Worm (Caenorhabditis elegans) whole organism, L1 larva: ENCODE data around the gene F42G2.2.

Experiments used
- C04F5.9 ChIP-seq: sonication (generic microtip); optimal IDR thresholded peaks from 2 replicates; lab custom pipeline; 2016; ENCODE audit warnings: missing genetic modification characterization, missing compliant biosample characterization
- C16A3.4 ChIP-seq: fragments of 150-350 bp; optimal IDR thresholded peaks from 2 replicates; lab custom pipeline; 2014; ENCODE audit warnings: missing biosample characterization, missing genetic modification characterization
- C34B4.2 ChIP-seq: sonication (generic microtip); optimal IDR thresholded peaks from 2 replicates; lab custom pipeline; 2017; ENCODE audit warnings: mild to moderate bottlenecking, missing genetic modification characterization, missing compliant biosample characterization
- F16B12.6 ChIP-seq: fragments of 150-350 bp; optimal IDR thresholded peaks from 2 replicates; lab custom pipeline; 2014; ENCODE audit warnings: missing biosample characterization, missing genetic modification characterization
- aha-1 ChIP-seq: fragments of 150-350 bp; optimal IDR thresholded peaks from 2 replicates; lab custom pipeline; 2014; ENCODE audit warnings: missing biosample characterization, missing genetic modification characterization
- aly-2 ChIP-seq: fragments of 150-350 bp; optimal IDR thresholded peaks from 2 replicates; lab custom pipeline; 2014; ENCODE audit warnings: missing biosample characterization, missing genetic modification characterization
- ama-1 ChIP-seq: fragments of 150-350 bp; optimal IDR thresholded peaks from 2 replicates; lab custom pipeline; 2014
- ceh-88 ChIP-seq: fragments of 200-800 bp; sonication (Bioruptor generic); IDR thresholded peaks from 2 replicates; pipeline ENCODE4 v1.3.6; 2022; ENCODE audit warnings: missing genetic modification characterization, missing compliant biosample characterization
- dpl-1 ChIP-seq, 3 experiments: fragments of 150-350 bp in 2 of 3; sonication (generic microtip) in 1 of 3; optimal IDR thresholded peaks; 2 replicates each; lab custom pipeline; 2014 to 2017; ENCODE audit warnings: missing biosample characterization in 3 of 3, missing genetic modification characterization in 3 of 3, missing genetic modification reagents in 3 of 3
- efl-1 ChIP-seq, 4 experiments: fragments of 150-350 bp; optimal IDR thresholded peaks in 3 of 4; peaks in 1 of 4; 1 replicate in 1 of 4; 2 replicates in 3 of 4; lab custom pipeline; 2014; ENCODE audit warnings: missing biosample characterization in 2 of 4, missing genetic modification characterization in 2 of 4, missing genetic modification reagents in 2 of 4
- efl-3 ChIP-seq: fragments of 200-800 bp; sonication (Bioruptor generic); optimal IDR thresholded peaks from 2 replicates; lab custom pipeline; 2018; ENCODE audit warnings: mild to moderate bottlenecking, missing genetic modification characterization, missing compliant biosample characterization
- egl-27 ChIP-seq, 2 experiments: fragments of 150-350 bp in 1 of 2; sonication (generic microtip); optimal IDR thresholded peaks; 3 replicates each; lab custom pipeline; 2017 to 2018; ENCODE audit warnings: missing biosample characterization in 2 of 2, missing genetic modification characterization in 2 of 2, missing genetic modification reagents in 2 of 2
- elt-2 ChIP-seq: sonication (generic microtip); optimal IDR thresholded peaks from 2 replicates; lab custom pipeline; 2016; ENCODE audit warnings: missing genetic modification characterization, mild to moderate bottlenecking, inconsistent platforms, missing compliant biosample characterization, missing genetic modification reagents
- elt-3 ChIP-seq, 6 experiments: fragments of 150-350 bp in 1 of 6; sonication (generic microtip); optimal IDR thresholded peaks; 2 replicates each; lab custom pipeline; 2017 to 2018; ENCODE audit warnings: missing biosample characterization in 6 of 6, missing genetic modification characterization in 6 of 6, inconsistent platforms in 1 of 6
- fkh-10 ChIP-seq: sonication (generic microtip); optimal IDR thresholded peaks from 2 replicates; lab custom pipeline; 2017; ENCODE audit warnings: missing biosample characterization, missing genetic modification reagents, missing genetic modification characterization
- fkh-4 ChIP-seq: sonication (generic microtip); optimal IDR thresholded peaks from 2 replicates; lab custom pipeline; 2016; ENCODE audit warnings: missing compliant biosample characterization, missing genetic modification characterization, borderline replicate concordance
- grh-1 ChIP-seq: fragments of 200-800 bp; sonication (Bioruptor generic); IDR thresholded peaks from 2 replicates; pipeline ENCODE4 v1.3.6; 2022; ENCODE audit warnings: missing genetic modification reagents, missing genetic modification characterization, missing compliant biosample characterization
- hlh-17 ChIP-seq: fragments of 200-800 bp; sonication (Bioruptor generic); optimal IDR thresholded peaks from 2 replicates; lab custom pipeline; 2018; ENCODE audit warnings: missing genetic modification characterization, mild to moderate bottlenecking, missing compliant biosample characterization, moderate library complexity, borderline replicate concordance
- hpl-2 ChIP-seq: fragments of 150-350 bp; optimal IDR thresholded peaks from 2 replicates; lab custom pipeline; 2014; ENCODE audit warnings: missing biosample characterization, missing genetic modification reagents, missing genetic modification characterization
- irx-1 ChIP-seq: sonication (generic microtip); optimal IDR thresholded peaks from 2 replicates; lab custom pipeline; 2016; ENCODE audit warnings: missing genetic modification characterization, missing compliant biosample characterization
- jun-1 ChIP-seq: fragments of 150-350 bp; optimal IDR thresholded peaks from 2 replicates; lab custom pipeline; 2014; ENCODE audit warnings: missing biosample characterization, missing genetic modification reagents, missing genetic modification characterization
- lin-13 ChIP-seq: fragments of 150-350 bp; optimal IDR thresholded peaks from 2 replicates; lab custom pipeline; 2014; ENCODE audit warnings: missing biosample characterization, missing genetic modification reagents, missing genetic modification characterization
- lin-15B ChIP-seq: fragments of 150-350 bp; sonication (generic microtip); optimal IDR thresholded peaks from 3 replicates; lab custom pipeline; 2014; ENCODE audit warnings: missing biosample characterization, missing genetic modification characterization
- lsy-2 ChIP-seq, 2 experiments: fragments of 150-350 bp; optimal IDR thresholded peaks; 2 replicates each; lab custom pipeline; 2014; ENCODE audit warnings: missing biosample characterization in 2 of 2, missing genetic modification characterization in 2 of 2
- mab-9 ChIP-seq: fragments of 200-800 bp; sonication (Bioruptor generic); IDR thresholded peaks from 2 replicates; pipeline ENCODE4 v1.3.6; 2022; ENCODE audit warnings: missing genetic modification reagents, missing genetic modification characterization, missing compliant biosample characterization
- nhr-12 ChIP-seq: sonication (generic microtip); optimal IDR thresholded peaks from 2 replicates; lab custom pipeline; 2017; ENCODE audit warnings: missing biosample characterization, missing genetic modification characterization
- nhr-19 ChIP-seq: fragments of 200-800 bp; sonication (Bioruptor generic); conservative IDR thresholded peaks from 2 replicates; pipeline ENCODE4 v1.3.6; 2022; ENCODE audit warnings: missing genetic modification characterization, missing compliant biosample characterization
- nhr-20 ChIP-seq: sonication (generic microtip); optimal IDR thresholded peaks from 2 replicates; lab custom pipeline; 2016; ENCODE audit warnings: mild to moderate bottlenecking, missing genetic modification characterization, missing compliant biosample characterization
- nhr-47 ChIP-seq: sonication (generic microtip); optimal IDR thresholded peaks from 2 replicates; lab custom pipeline; 2016; ENCODE audit warnings: mild to moderate bottlenecking, missing genetic modification characterization, moderate library complexity, missing compliant biosample characterization
- nhr-71 ChIP-seq: sonication (generic microtip); optimal IDR thresholded peaks from 2 replicates; lab custom pipeline; 2016; ENCODE audit warnings: mild to moderate bottlenecking, missing genetic modification characterization, moderate library complexity, missing compliant biosample characterization
- nhr-76 ChIP-seq: sonication (generic microtip); optimal IDR thresholded peaks from 2 replicates; lab custom pipeline; 2017; ENCODE audit warnings: missing biosample characterization, missing genetic modification characterization
- nhr-77 ChIP-seq: fragments of 150-350 bp; optimal IDR thresholded peaks from 2 replicates; lab custom pipeline; 2014; ENCODE audit warnings: missing biosample characterization, missing genetic modification characterization
- nhr-84 ChIP-seq: sonication (generic microtip); optimal IDR thresholded peaks from 2 replicates; lab custom pipeline; 2017; ENCODE audit warnings: missing biosample characterization, missing genetic modification characterization
- nhr-85 ChIP-seq: sonication (generic microtip); peaks from one replicate; lab custom pipeline; 2016; ENCODE audit warnings: missing genetic modification characterization, inconsistent platforms, missing compliant biosample characterization
- nhr-90 ChIP-seq: sonication (generic microtip); optimal IDR thresholded peaks from 2 replicates; lab custom pipeline; 2016; ENCODE audit warnings: mild to moderate bottlenecking, missing genetic modification characterization, missing compliant biosample characterization; ENCODE audit not compliant: poor library complexity
- pag-3 ChIP-seq: sonication (generic microtip); optimal IDR thresholded peaks from 2 replicates; lab custom pipeline; 2017; ENCODE audit warnings: missing genetic modification characterization, mild to moderate bottlenecking, missing compliant biosample characterization, antibody characterized with exemption, borderline replicate concordance; ENCODE audit not compliant: insufficient read depth
- pax-3 ChIP-seq: fragments of 200-800 bp; sonication (Bioruptor generic); optimal IDR thresholded peaks from 2 replicates; lab custom pipeline; 2018; ENCODE audit warnings: mild to moderate bottlenecking, missing genetic modification characterization, moderate library complexity, missing compliant biosample characterization
- rnt-1 ChIP-seq: sonication (generic microtip); optimal IDR thresholded peaks from 2 replicates; lab custom pipeline; 2016; ENCODE audit warnings: mild to moderate bottlenecking, missing genetic modification characterization, moderate library complexity, missing compliant biosample characterization
- unc-62 ChIP-seq: fragments of 150-350 bp; optimal IDR thresholded peaks from 2 replicates; lab custom pipeline; 2014; ENCODE audit warnings: missing biosample characterization, missing genetic modification reagents, missing genetic modification characterization
- unc-86 ChIP-seq: sonication (generic microtip); optimal IDR thresholded peaks from 2 replicates; lab custom pipeline; 2016; ENCODE audit warnings: missing genetic modification characterization, missing compliant biosample characterization
- unc-98 ChIP-seq: fragments of 200-800 bp; sonication (Bioruptor generic); IDR thresholded peaks from 2 replicates; pipeline ENCODE4 v1.3.6; 2022; ENCODE audit warnings: missing genetic modification characterization, missing compliant biosample characterization
- vab-15 ChIP-seq: sonication (generic microtip); optimal IDR thresholded peaks from 2 replicates; lab custom pipeline; 2017; ENCODE audit warnings: missing genotype, mild to moderate bottlenecking, missing genetic modification characterization, missing compliant biosample characterization
- xbp-1 ChIP-seq: sonication (generic microtip); optimal IDR thresholded peaks from 2 replicates; lab custom pipeline; 2016; ENCODE audit warnings: missing genetic modification characterization, missing compliant biosample characterization
- zip-4 ChIP-seq: fragments of 200-800 bp; sonication (Bioruptor generic); optimal IDR thresholded peaks from 2 replicates; lab custom pipeline; 2018; ENCODE audit warnings: mild to moderate bottlenecking, missing genetic modification characterization, moderate library complexity, missing compliant biosample characterization
- ztf-11 ChIP-seq, 2 experiments: sonication (generic microtip); optimal IDR thresholded peaks; 2 replicates each; lab custom pipeline; 2016 to 2017; ENCODE audit warnings: missing genetic modification characterization in 2 of 2, missing biosample characterization in 1 of 2, missing compliant biosample characterization in 1 of 2

The F42G2.2 gene

DNA sequence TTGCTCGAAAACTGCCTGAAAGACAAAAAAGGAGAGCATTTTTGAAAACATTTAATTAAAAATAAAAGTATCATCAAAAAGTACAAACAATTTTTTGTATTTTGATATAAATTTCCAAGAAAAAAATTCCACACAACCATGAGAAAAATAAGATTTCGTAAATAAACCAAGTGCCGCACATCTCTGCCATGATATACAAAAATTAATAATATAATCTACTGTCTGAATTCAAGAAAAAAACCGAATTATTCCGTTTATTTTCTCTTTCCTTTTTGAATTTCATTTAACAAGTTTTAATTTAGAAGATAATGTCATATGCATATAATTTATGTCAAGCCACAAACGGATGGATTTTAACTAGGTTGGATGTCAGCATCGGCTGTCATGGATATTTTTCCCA lies at the start of gene F42G2.2:
Gene F42G2.2, plus strand, starts transcription at position 301 of the 400 bp plus-strand sequence.
- TF ChIP-seq nhr-76 (tag; lab: Kevin White, UChicago): no peak

DNA sequence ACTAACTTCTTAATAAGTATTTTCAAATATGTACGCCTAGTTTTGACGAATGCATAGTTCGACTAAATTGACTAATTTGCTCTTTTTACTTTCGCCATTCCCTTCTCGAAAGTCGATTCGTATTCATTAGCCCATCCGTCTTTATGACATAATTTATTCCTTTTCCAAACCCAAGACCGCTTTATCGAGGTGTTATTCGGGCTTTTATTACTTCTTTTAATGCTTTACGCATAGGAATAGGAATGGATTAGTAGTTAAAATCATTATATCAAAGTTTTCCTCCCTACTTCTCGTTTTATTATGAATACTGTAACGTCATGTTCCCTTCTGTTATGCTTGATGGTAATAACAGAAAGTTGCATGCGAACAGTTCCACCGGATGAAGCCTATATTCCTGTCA lies 47.0 kb upstream of the F42G2.2 start, which contains the start of gene F16G10.2:
Gene F16G10.2, plus strand, starts transcription at position 301 of the 400 bp plus-strand sequence.
- TF ChIP-seq C34B4.2: no peak
- TF ChIP-seq zip-4: no peak
- TF ChIP-seq nhr-47: no peak
- TF ChIP-seq fkh-4 (tag; lab: Kevin White, UChicago): no peak
- no peak for TF ChIP-seq nhr-90 (tag; lab: Kevin White, UChicago)
- no peak for TF ChIP-seq nhr-12
- no peak for TF ChIP-seq jun-1 (tag; lab: Kevin White, UChicago)
- no peak for TF ChIP-seq C16A3.4 (tag; lab: Kevin White, UChicago)
- no peak for TF ChIP-seq unc-62
- no peak for TF ChIP-seq rnt-1 (tag; lab: Kevin White, UChicago)
- TF ChIP-seq unc-86 (tag; lab: Kevin White, UChicago): no peak
- TF ChIP-seq fkh-10 (GFP tag; lab: Kevin White, UChicago): no peak
- no peak for TF ChIP-seq hpl-2 (GFP tag; lab: Kevin White, UChicago)
- no peak for TF ChIP-seq efl-1 (optimal IDR thresholded peaks at IDR 0.05; lab: Kevin White, UChicago)
- TF ChIP-seq efl-1 (GFP tag; optimal IDR thresholded peaks at IDR 0.05 in 1 of 2; lab: Kevin White, UChicago): no peak
- no peak for TF ChIP-seq pag-3 (tag; lab: Kevin White, UChicago)
- TF ChIP-seq nhr-77 (tag; lab: Kevin White, UChicago): no peak
- TF ChIP-seq nhr-85 (tag; lab: Kevin White, UChicago): no peak
- no peak for TF ChIP-seq efl-3 (GFP tag; lab: Kevin White, UChicago)
- TF ChIP-seq pax-3 (tag; lab: Kevin White, UChicago): no peak

DNA sequence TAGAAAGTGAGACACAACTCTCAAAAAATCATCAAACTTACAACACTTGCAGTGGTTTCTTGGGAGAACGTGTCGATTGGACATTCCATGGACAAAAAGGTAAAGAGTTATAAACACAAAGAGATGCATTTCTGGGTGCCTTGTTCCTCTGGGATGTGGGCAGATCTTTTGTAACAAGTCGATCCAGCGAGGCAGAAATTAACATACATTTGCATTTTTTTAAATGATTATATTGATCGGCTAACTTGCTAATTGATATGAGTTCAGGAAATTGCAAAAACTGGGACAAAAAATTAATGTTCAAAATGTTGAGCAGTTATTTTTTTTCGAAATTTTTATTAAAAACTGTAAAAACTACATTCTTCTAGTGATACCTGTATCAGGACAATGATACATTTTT lies 44.3 kb upstream of the F42G2.2 start, which contains the start of gene F16G10.6:
Gene F16G10.6, minus strand, starts transcription at position 101 of the 400 bp plus-strand sequence.
- TF ChIP-seq fkh-10 (GFP tag; lab: Kevin White, UChicago) (no peak), F16B12.6 (tag; lab: Kevin White, UChicago) (no peak), zip-4 (no peak), nhr-20 (tag; lab: Kevin White, UChicago) (no peak), dpl-1 (GFP tag; optimal IDR thresholded peaks at IDR 0.05; lab: Kevin White, UChicago) (no peak), irx-1 (tag; lab: Kevin White, UChicago) (no peak), ztf-11 (tag; optimal IDR thresholded peaks at IDR 0.05; lab: Kevin White, UChicago) (no peak), grh-1 (no peak), lin-15B (tag; lab: Kevin White, UChicago) (no peak), pag-3 (tag; lab: Kevin White, UChicago) (no peak), lin-13 (GFP tag; lab: Kevin White, UChicago) (no peak), ceh-88 (GFP tag; lab: Robert Waterston, UW) (no peak)

DNA sequence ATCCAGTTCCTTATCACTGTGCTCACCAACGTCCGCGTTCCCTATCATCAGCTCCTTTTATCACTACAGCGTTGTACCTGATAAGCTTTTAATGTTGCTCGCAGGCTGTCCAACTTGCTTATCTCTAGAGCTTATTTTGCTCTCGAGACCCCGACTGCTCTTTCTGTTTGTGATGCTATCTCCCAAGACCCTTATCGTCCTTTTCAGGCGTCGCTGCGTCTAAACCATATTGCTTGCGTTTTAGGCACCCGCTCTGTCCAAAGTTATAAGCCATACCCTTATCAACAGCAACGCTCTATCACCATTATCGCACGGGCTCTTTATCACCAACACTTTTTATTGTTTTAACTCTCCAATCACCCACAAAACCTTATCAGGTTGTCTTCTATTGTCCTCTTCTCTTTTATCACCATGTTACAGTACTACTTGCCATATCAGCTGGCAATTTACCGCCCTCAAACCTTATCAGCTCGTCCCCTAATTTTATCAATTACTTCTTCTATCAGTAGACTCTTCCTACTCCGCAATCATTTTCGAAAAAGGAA lies 43.5 kb upstream of the F42G2.2 start:
- TF ChIP-seq hpl-2 (GFP tag; lab: Kevin White, UChicago) (peak; percentile 34), nhr-84 (tag; lab: Kevin White, UChicago) (no peak), nhr-12 (no peak), ama-1 (lab: Kevin White, UChicago) (no peak), xbp-1 (tag; lab: Kevin White, UChicago) (no peak), lsy-2 (tag; optimal IDR thresholded peaks at IDR 0.05; lab: Kevin White, UChicago) (peak; percentile 46 to 85), nhr-90 (tag; lab: Kevin White, UChicago) (peak; percentile 59), hlh-17 (no peak), egl-27 (tag; optimal IDR thresholded peaks at IDR 0.05; lab: Kevin White, UChicago) (peak in 1 of 2 experiments; percentile 69), ztf-11 (tag; optimal IDR thresholded peaks at IDR 0.05; lab: Kevin White, UChicago) (no peak), aha-1 (tag; lab: Kevin White, UChicago) (no peak), rnt-1 (tag; lab: Kevin White, UChicago) (no peak), nhr-20 (tag; lab: Kevin White, UChicago) (peak; percentile 58), mab-9 (GFP tag; lab: Robert Waterston, UW) (no peak), nhr-71 (tag; lab: Kevin White, UChicago) (peak; percentile 65), elt-3 (tag; optimal IDR thresholded peaks at IDR 0.05; lab: Kevin White, UChicago) (no peak), aly-2 (tag; lab: Kevin White, UChicago) (no peak), C04F5.9 (no peak), elt-2 (tag; lab: Kevin White, UChicago) (peak; percentile 100), unc-62 (no peak), unc-98 (GFP tag; lab: Robert Waterston, UW) (no peak), vab-15 (no peak), nhr-19 (GFP tag; lab: Robert Waterston, UW) (peak; percentile 19; the same call in 1 of the 2 replicates)
